Worm (Caenorhabditis elegans) whole organism, L3 larva: ENCODE measurements around the gene spe-6.

Experiments used
- R02D3.7 ChIP-seq: fragments of 150-350 bp; optimal IDR thresholded peaks from 2 replicates; lab custom pipeline; 2014; ENCODE audit warnings: missing biosample characterization, missing genetic modification characterization
- aly-2 ChIP-seq: fragments of 150-350 bp; optimal IDR thresholded peaks from 2 replicates; lab custom pipeline; 2014; ENCODE audit warnings: missing biosample characterization, missing genetic modification characterization
- ceh-16 ChIP-seq: sonication (generic microtip); optimal IDR thresholded peaks from 2 replicates; lab custom pipeline; 2017; ENCODE audit warnings: missing biosample characterization, missing genetic modification characterization
- ceh-9 ChIP-seq: sonication (generic microtip); optimal IDR thresholded peaks from 2 replicates; lab custom pipeline; 2018; ENCODE audit warnings: missing biosample characterization, missing genetic modification characterization
- egl-27 ChIP-seq: sonication (generic microtip); optimal IDR thresholded peaks from 4 replicates; lab custom pipeline; 2017; ENCODE audit warnings: missing biosample characterization, missing genetic modification reagents, missing genetic modification characterization
- egl-5 ChIP-seq: fragments of 150-350 bp; optimal IDR thresholded peaks from 2 replicates; lab custom pipeline; 2017; ENCODE audit warnings: missing biosample characterization, missing genetic modification reagents, missing genetic modification characterization, inconsistent platforms
- elt-1 ChIP-seq: fragments of 150-350 bp; optimal IDR thresholded peaks from 2 replicates; lab custom pipeline; 2014; ENCODE audit warnings: missing biosample characterization, missing genetic modification characterization
- elt-2 ChIP-seq: sonication (generic microtip); optimal IDR thresholded peaks from 2 replicates; lab custom pipeline; 2016; ENCODE audit warnings: missing genetic modification reagents, mild to moderate bottlenecking, missing genetic modification characterization, missing compliant biosample characterization
- eor-1 ChIP-seq, 2 experiments: fragments of 150-350 bp; optimal IDR thresholded peaks; 2 replicates each; lab custom pipeline; 2014 to 2018; ENCODE audit warnings: missing biosample characterization in 2 of 2, missing genetic modification characterization in 2 of 2
- fkh-10 ChIP-seq: sonication (generic microtip); optimal IDR thresholded peaks from 2 replicates; lab custom pipeline; 2017; ENCODE audit warnings: missing biosample characterization, missing genetic modification reagents, missing genetic modification characterization
- fkh-2 ChIP-seq: fragments of 150-350 bp; optimal IDR thresholded peaks from 2 replicates; lab custom pipeline; 2014; ENCODE audit warnings: missing biosample characterization, missing genetic modification reagents, missing genetic modification characterization
- fos-1 ChIP-seq: fragments of 150-350 bp; optimal IDR thresholded peaks from 2 replicates; lab custom pipeline; 2014; ENCODE audit warnings: missing biosample characterization, missing genetic modification characterization
- hmg-11 ChIP-seq: sonication (generic microtip); optimal IDR thresholded peaks from 2 replicates; lab custom pipeline; 2016; ENCODE audit warnings: missing genetic modification characterization, missing compliant biosample characterization
- jun-1 ChIP-seq: fragments of 150-350 bp; optimal IDR thresholded peaks from 2 replicates; lab custom pipeline; 2014; ENCODE audit warnings: missing biosample characterization, missing genetic modification reagents, missing genetic modification characterization
- lsy-12 ChIP-seq: sonication (generic microtip); optimal IDR thresholded peaks from 2 replicates; lab custom pipeline; 2016; ENCODE audit warnings: mild to moderate bottlenecking, missing genetic modification characterization, missing compliant biosample characterization
- mdl-1 ChIP-seq: fragments of 150-350 bp; optimal IDR thresholded peaks from 2 replicates; lab custom pipeline; 2014; ENCODE audit warnings: missing biosample characterization, missing genetic modification characterization
- mml-1 ChIP-seq: fragments of 150-350 bp; sonication (generic microtip); optimal IDR thresholded peaks from 3 replicates; lab custom pipeline; 2014; ENCODE audit warnings: missing biosample characterization, missing genetic modification characterization
- nfya-1 ChIP-seq: sonication (generic microtip); optimal IDR thresholded peaks from 2 replicates; lab custom pipeline; 2017; ENCODE audit warnings: missing genetic modification characterization, mild to moderate bottlenecking, missing compliant biosample characterization, antibody characterized with exemption, moderate library complexity; ENCODE audit not compliant: insufficient read depth
- nhr-12 ChIP-seq: fragments of 150-350 bp; optimal IDR thresholded peaks from 2 replicates; lab custom pipeline; 2014; ENCODE audit warnings: missing biosample characterization, missing genetic modification characterization
- nhr-23 ChIP-seq: fragments of 150-350 bp; optimal IDR thresholded peaks from 2 replicates; lab custom pipeline; 2014; ENCODE audit warnings: missing biosample characterization, missing genetic modification reagents, missing genetic modification characterization
- nhr-25 ChIP-seq: sonication (generic microtip); optimal IDR thresholded peaks from 2 replicates; lab custom pipeline; 2017; ENCODE audit warnings: missing biosample characterization, missing genetic modification characterization
- nhr-28 ChIP-seq: fragments of 150-350 bp; optimal IDR thresholded peaks from 2 replicates; lab custom pipeline; 2014; ENCODE audit warnings: missing biosample characterization, missing genetic modification characterization
- nhr-43 ChIP-seq: sonication (generic microtip); optimal IDR thresholded peaks from 2 replicates; lab custom pipeline; 2016; ENCODE audit warnings: mild to moderate bottlenecking, missing genetic modification characterization, missing compliant biosample characterization; ENCODE audit not compliant: poor library complexity, severe bottlenecking
- pha-4 ChIP-seq: fragments of 150-350 bp; optimal IDR thresholded peaks from 2 replicates; lab custom pipeline; 2014; ENCODE audit warnings: missing biosample characterization, missing genetic modification reagents, missing genetic modification characterization
- pqm-1 ChIP-seq: fragments of 150-350 bp; optimal IDR thresholded peaks from 2 replicates; lab custom pipeline; 2017; ENCODE audit warnings: missing biosample characterization, missing genetic modification characterization, inconsistent platforms
- skn-1 ChIP-seq: fragments of 150-350 bp; optimal IDR thresholded peaks from 2 replicates; lab custom pipeline; 2014; ENCODE audit warnings: missing biosample characterization, missing genetic modification characterization
- snpc-4 ChIP-seq: fragments of 150-350 bp; optimal IDR thresholded peaks from 2 replicates; lab custom pipeline; 2014; ENCODE audit warnings: missing biosample characterization, missing genetic modification characterization
- tbx-2 ChIP-seq: sonication (generic microtip); optimal IDR thresholded peaks from 2 replicates; lab custom pipeline; 2016; ENCODE audit warnings: mild to moderate bottlenecking, missing genetic modification characterization, missing compliant biosample characterization
- unc-39 ChIP-seq: sonication (generic microtip); optimal IDR thresholded peaks from 4 replicates; lab custom pipeline; 2017; ENCODE audit warnings: missing biosample characterization, missing genetic modification characterization
- unc-62 ChIP-seq: fragments of 150-350 bp; sonication (generic microtip); optimal IDR thresholded peaks from 4 replicates; lab custom pipeline; 2014; ENCODE audit warnings: missing biosample characterization, missing genetic modification reagents, missing genetic modification characterization
- zag-1 ChIP-seq: fragments of 150-350 bp; optimal IDR thresholded peaks from 2 replicates; lab custom pipeline; 2014; ENCODE audit warnings: missing biosample characterization, missing genetic modification characterization
- ztf-4 ChIP-seq: fragments of 150-350 bp; optimal IDR thresholded peaks from 2 replicates; lab custom pipeline; 2014; ENCODE audit warnings: missing biosample characterization, missing genetic modification characterization

The spe-6 gene

ce11 chrIII:11467631-11468481 is 37.4 kb upstream of the spe-6 start:
- peak; percentile 20 for TF ChIP-seq pha-4 (tag; lab: Kevin White, UChicago)
- peak; percentile 45 for TF ChIP-seq hmg-11 (tag; lab: Kevin White, UChicago)
- peak; percentile 57 for TF ChIP-seq nhr-23 (tag; lab: Kevin White, UChicago)
- TF ChIP-seq nfya-1 = peak; percentile 5
- TF ChIP-seq egl-27 (tag; lab: Kevin White, UChicago) = no peak

- TF ChIP-seq nfya-1 (peak; percentile 91), nhr-25 (tag; lab: Kevin White, UChicago) (no peak)
Measured at ce11 chrIII:11470311-11470858, 34.9 kb upstream of the spe-6 start, which contains the start of gene bed-2. bed-2 (minus strand) TSS chrIII:11470808.

- TF ChIP-seq elt-2 (tag; lab: Kevin White, UChicago) (no peak), elt-1 (no peak), nhr-43 (no peak), snpc-4 (tag; lab: Kevin White, UChicago) (no peak), R02D3.7 (tag; lab: Kevin White, UChicago) (no peak), mdl-1 (tag; lab: Kevin White, UChicago) (no peak), ceh-9 (tag; lab: Kevin White, UChicago) (no peak), hmg-11 (tag; lab: Kevin White, UChicago) (no peak), pqm-1 (tag; lab: Kevin White, UChicago) (no peak), jun-1 (tag; lab: Kevin White, UChicago) (no peak), pha-4 (tag; lab: Kevin White, UChicago) (no peak), fos-1 (tag; lab: Kevin White, UChicago) (no peak), mml-1 (tag; lab: Kevin White, UChicago) (no peak), lsy-12 (no peak), egl-27 (tag; lab: Kevin White, UChicago) (no peak), aly-2 (tag; lab: Kevin White, UChicago) (no peak)
Measured at ce11 chrIII:11471336-11471735, 34.0 kb upstream of the spe-6 start.

ce11 chrIII:11472861-11473260 is 32.4 kb upstream of the spe-6 start:
- TF ChIP-seq nhr-43 (no peak), ztf-4 (no peak), nhr-28 (tag; lab: Kevin White, UChicago) (no peak), unc-62 (no peak), fkh-2 (tag; lab: Kevin White, UChicago) (no peak), lsy-12 (no peak), ceh-16 (no peak), nhr-12 (tag; lab: Kevin White, UChicago) (no peak), tbx-2 (no peak), skn-1 (tag; lab: Kevin White, UChicago) (no peak), jun-1 (tag; lab: Kevin White, UChicago) (no peak), egl-5 (tag; lab: Kevin White, UChicago) (no peak), unc-39 (tag; lab: Kevin White, UChicago) (no peak), eor-1 (tag; optimal IDR thresholded peaks at IDR 0.05; lab: Kevin White, UChicago) (no peak), nhr-25 (tag; lab: Kevin White, UChicago) (no peak), pqm-1 (tag; lab: Kevin White, UChicago) (no peak), egl-27 (tag; lab: Kevin White, UChicago) (no peak)

- TF ChIP-seq fkh-10 (GFP tag; lab: Kevin White, UChicago) (no peak), R02D3.7 (tag; lab: Kevin White, UChicago) (no peak), egl-5 (tag; lab: Kevin White, UChicago) (no peak), hmg-11 (tag; lab: Kevin White, UChicago) (no peak), zag-1 (tag; lab: Kevin White, UChicago) (no peak)
Measured at ce11 chrIII:11474674-11475306, 30.5 kb upstream of the spe-6 start.
